Worm (Caenorhabditis elegans) whole organism, late embryonic: ENCODE measurements around the gene nsy-1.

Experiments used
- C08G9.2 ChIP-seq: sonication (generic microtip); optimal IDR thresholded peaks from 2 replicates; lab custom pipeline; 2016; ENCODE audit warnings: mild to moderate bottlenecking, missing genetic modification characterization, moderate library complexity, missing compliant biosample characterization
- C38D4.7 ChIP-seq: fragments of 200-800 bp; sonication (Bioruptor generic); optimal IDR thresholded peaks from 2 replicates; lab custom pipeline; 2018; ENCODE audit warnings: mild to moderate bottlenecking, missing genetic modification characterization, moderate library complexity, missing compliant biosample characterization
- F13H6.1 ChIP-seq: sonication (generic microtip); optimal IDR thresholded peaks from 2 replicates; lab custom pipeline; 2016; ENCODE audit warnings: missing genetic modification characterization, missing compliant biosample characterization
- K02D7.2 ChIP-seq: sonication (generic microtip); optimal IDR thresholded peaks from 2 replicates; lab custom pipeline; 2017; ENCODE audit warnings: mild to moderate bottlenecking, missing genetic modification characterization, missing compliant biosample characterization
- K09A11.1 ChIP-seq: sonication (generic microtip); optimal IDR thresholded peaks from 2 replicates; lab custom pipeline; 2017; ENCODE audit warnings: antibody characterized with exemption, mild to moderate bottlenecking, missing genetic modification characterization, missing compliant biosample characterization; ENCODE audit not compliant: insufficient read depth
- Y22D7AL.16 ChIP-seq: sonication (generic microtip); optimal IDR thresholded peaks from 2 replicates; lab custom pipeline; 2016; ENCODE audit warnings: missing genetic modification characterization, missing compliant biosample characterization
- ahr-1 ChIP-seq: sonication (generic microtip); optimal IDR thresholded peaks from 2 replicates; lab custom pipeline; 2016; ENCODE audit warnings: missing genetic modification characterization, missing compliant biosample characterization
- ama-1 ChIP-seq: fragments of 150-350 bp; optimal IDR thresholded peaks from 2 replicates; lab custom pipeline; 2014
- ceh-14 ChIP-seq: sonication (generic microtip); optimal IDR thresholded peaks from 2 replicates; lab custom pipeline; 2016; ENCODE audit warnings: missing genotype, missing genetic modification characterization, missing compliant biosample characterization
- ceh-2 ChIP-seq: sonication (generic microtip); optimal IDR thresholded peaks from 2 replicates; lab custom pipeline; 2016; ENCODE audit warnings: missing genotype, missing genetic modification characterization, missing compliant biosample characterization
- ceh-22 ChIP-seq: sonication (generic microtip); optimal IDR thresholded peaks from 2 replicates; lab custom pipeline; 2017; ENCODE audit warnings: missing biosample characterization, missing genetic modification characterization
- ceh-24 ChIP-seq: sonication (generic microtip); optimal IDR thresholded peaks from 2 replicates; lab custom pipeline; 2016; ENCODE audit warnings: mild to moderate bottlenecking, missing genetic modification characterization, missing compliant biosample characterization
- ceh-30 ChIP-seq: fragments of 150-350 bp; optimal IDR thresholded peaks from 2 replicates; lab custom pipeline; 2014; ENCODE audit warnings: missing biosample characterization, missing genetic modification characterization
- ceh-31 ChIP-seq: sonication (generic microtip); optimal IDR thresholded peaks from 2 replicates; lab custom pipeline; 2016; ENCODE audit warnings: missing genetic modification characterization, missing compliant biosample characterization
- ceh-34 ChIP-seq: sonication (generic microtip); optimal IDR thresholded peaks from 2 replicates; lab custom pipeline; 2016; ENCODE audit warnings: mild to moderate bottlenecking, missing genetic modification characterization, missing compliant biosample characterization
- ceh-45 ChIP-seq: fragments of 200-800 bp; sonication (Bioruptor generic); IDR thresholded peaks from 2 replicates; pipeline ENCODE4 v1.3.6; 2022; ENCODE audit warnings: missing genetic modification reagents, missing genetic modification characterization, missing compliant biosample characterization
- ceh-48 ChIP-seq: sonication (generic microtip); optimal IDR thresholded peaks from 2 replicates; lab custom pipeline; 2016; ENCODE audit warnings: missing genetic modification characterization, inconsistent platforms, missing compliant biosample characterization
- ceh-6 ChIP-seq: fragments of 200-800 bp; sonication (Bioruptor generic); optimal IDR thresholded peaks from 2 replicates; lab custom pipeline; 2018; ENCODE audit warnings: mild to moderate bottlenecking, missing genetic modification characterization, missing compliant biosample characterization
- che-1 ChIP-seq: sonication (generic microtip); optimal IDR thresholded peaks from 2 replicates; lab custom pipeline; 2016; ENCODE audit warnings: mild to moderate bottlenecking, missing genetic modification characterization, missing compliant biosample characterization
- dmd-4 ChIP-seq: sonication (generic microtip); optimal IDR thresholded peaks from 2 replicates; lab custom pipeline; 2016; ENCODE audit warnings: borderline replicate concordance, missing genetic modification characterization, missing compliant biosample characterization
- elt-4 ChIP-seq: sonication (generic microtip); optimal IDR thresholded peaks from 2 replicates; lab custom pipeline; 2016; ENCODE audit warnings: missing genetic modification characterization, missing compliant biosample characterization
- ets-4 ChIP-seq: sonication (generic microtip); optimal IDR thresholded peaks from 2 replicates; lab custom pipeline; 2016; ENCODE audit warnings: missing genetic modification characterization, missing compliant biosample characterization
- eyg-1 ChIP-seq: sonication (generic microtip); optimal IDR thresholded peaks from 2 replicates; lab custom pipeline; 2016; ENCODE audit warnings: missing genotype, missing genetic modification characterization, missing compliant biosample characterization
- fax-1 ChIP-seq: sonication (generic microtip); optimal IDR thresholded peaks from 2 replicates; lab custom pipeline; 2016; ENCODE audit warnings: missing genotype, missing genetic modification characterization, missing compliant biosample characterization
- fkh-10 ChIP-seq: fragments of 150-350 bp; optimal IDR thresholded peaks from 2 replicates; lab custom pipeline; 2014; ENCODE audit warnings: missing biosample characterization, missing genetic modification reagents, missing genetic modification characterization
- fkh-6 ChIP-seq: sonication (generic microtip); optimal IDR thresholded peaks from 2 replicates; lab custom pipeline; 2016; ENCODE audit warnings: missing genetic modification characterization, missing compliant biosample characterization
- gmeb-2 ChIP-seq: sonication (generic microtip); optimal IDR thresholded peaks from 2 replicates; lab custom pipeline; 2016; ENCODE audit warnings: missing genetic modification characterization, inconsistent platforms, missing compliant biosample characterization
- hlh-13 ChIP-seq: fragments of 200-800 bp; sonication (Bioruptor generic); optimal IDR thresholded peaks from 2 replicates; lab custom pipeline; 2018; ENCODE audit warnings: mild to moderate bottlenecking, missing genetic modification characterization, missing compliant biosample characterization
- hlh-6 ChIP-seq: sonication (generic microtip); optimal IDR thresholded peaks from 2 replicates; lab custom pipeline; 2016; ENCODE audit warnings: missing genotype, missing genetic modification characterization, missing compliant biosample characterization
- hlh-8 ChIP-seq: sonication (generic microtip); optimal IDR thresholded peaks from 2 replicates; lab custom pipeline; 2016; ENCODE audit warnings: missing genotype, missing genetic modification characterization, missing compliant biosample characterization
- lim-6 ChIP-seq: sonication (generic microtip); optimal IDR thresholded peaks from 2 replicates; lab custom pipeline; 2016; ENCODE audit warnings: missing genetic modification characterization, missing compliant biosample characterization
- lin-11 ChIP-seq: fragments of 200-800 bp; sonication (Bioruptor generic); optimal IDR thresholded peaks from 2 replicates; lab custom pipeline; 2018; ENCODE audit warnings: mild to moderate bottlenecking, missing genetic modification characterization, missing compliant biosample characterization
- mec-3 ChIP-seq: sonication (generic microtip); optimal IDR thresholded peaks from 2 replicates; lab custom pipeline; 2016; ENCODE audit warnings: borderline replicate concordance, missing genetic modification characterization, missing compliant biosample characterization
- nfya-1 ChIP-seq: sonication (generic microtip); optimal IDR thresholded peaks from 2 replicates; lab custom pipeline; 2017; ENCODE audit warnings: missing genetic modification characterization, mild to moderate bottlenecking, missing compliant biosample characterization, antibody characterized with exemption, moderate library complexity
- nhr-11 ChIP-seq: fragments of 150-350 bp; optimal IDR thresholded peaks from 2 replicates; lab custom pipeline; 2014; ENCODE audit warnings: missing biosample characterization, missing genetic modification characterization
- nhr-232 ChIP-seq: sonication (generic microtip); optimal IDR thresholded peaks from 2 replicates; lab custom pipeline; 2016; ENCODE audit warnings: missing genetic modification characterization, missing compliant biosample characterization
- npax-4 ChIP-seq: sonication (generic microtip); optimal IDR thresholded peaks from 2 replicates; lab custom pipeline; 2016; ENCODE audit warnings: missing genetic modification characterization, missing compliant biosample characterization
- odd-2 ChIP-seq: sonication (generic microtip); optimal IDR thresholded peaks from 2 replicates; lab custom pipeline; 2017; ENCODE audit warnings: antibody characterized with exemption, mild to moderate bottlenecking, missing genetic modification characterization, missing compliant biosample characterization
- pag-3 ChIP-seq: sonication (generic microtip); optimal IDR thresholded peaks from 2 replicates; lab custom pipeline; 2016; ENCODE audit warnings: missing compliant biosample characterization, missing genetic modification characterization, borderline replicate concordance
- pat-9 ChIP-seq: fragments of 200-800 bp; sonication (Bioruptor generic); optimal IDR thresholded peaks from 2 replicates; lab custom pipeline; 2018; ENCODE audit warnings: mild to moderate bottlenecking, missing genetic modification characterization, moderate library complexity, missing compliant biosample characterization
- pax-1 ChIP-seq: fragments of 150-350 bp; optimal IDR thresholded peaks from 2 replicates; lab custom pipeline; 2014; ENCODE audit warnings: missing biosample characterization, missing genetic modification characterization
- pros-1 ChIP-seq: fragments of 150-350 bp; optimal IDR thresholded peaks from 2 replicates; lab custom pipeline; 2014; ENCODE audit warnings: missing biosample characterization, missing genetic modification reagents, missing genetic modification characterization
- ref-2 ChIP-seq: sonication (generic microtip); optimal IDR thresholded peaks from 2 replicates; lab custom pipeline; 2016; ENCODE audit warnings: missing genetic modification characterization, missing compliant biosample characterization
- rnt-1 ChIP-seq: sonication (generic microtip); optimal IDR thresholded peaks from 2 replicates; lab custom pipeline; 2016; ENCODE audit warnings: missing genetic modification characterization, missing compliant biosample characterization
- sdc-2 ChIP-seq: sonication (generic microtip); optimal IDR thresholded peaks from 2 replicates; lab custom pipeline; 2016; ENCODE audit warnings: missing genotype, missing genetic modification characterization, missing compliant biosample characterization
- sox-2 ChIP-seq: fragments of 200-800 bp; sonication (Bioruptor generic); IDR thresholded peaks from 2 replicates; pipeline ENCODE4 v1.3.6; 2022; ENCODE audit warnings: missing genetic modification reagents, missing genetic modification characterization, missing compliant biosample characterization
- sox-4 ChIP-seq: sonication (generic microtip); optimal IDR thresholded peaks from 2 replicates; lab custom pipeline; 2017; ENCODE audit warnings: mild to moderate bottlenecking, missing genetic modification characterization, inconsistent platforms, missing compliant biosample characterization
- syd-9 ChIP-seq: sonication (generic microtip); optimal IDR thresholded peaks from 2 replicates; lab custom pipeline; 2016; ENCODE audit warnings: mild to moderate bottlenecking, missing genetic modification characterization, moderate library complexity, missing compliant biosample characterization
- tbx-7 ChIP-seq: sonication (generic microtip); optimal IDR thresholded peaks from 2 replicates; lab custom pipeline; 2016; ENCODE audit warnings: missing genotype, missing genetic modification characterization, missing compliant biosample characterization
- ttx-3 ChIP-seq: sonication (generic microtip); optimal IDR thresholded peaks from 2 replicates; lab custom pipeline; 2016; ENCODE audit warnings: missing genetic modification reagents, missing genetic modification characterization, missing compliant biosample characterization
- unc-3 ChIP-seq, 2 experiments: fragments of 200-800 bp in 1 of 2; sonication (Bioruptor generic) in 1 of 2; sonication (generic microtip) in 1 of 2; conservative IDR thresholded peaks in 1 of 2; optimal IDR thresholded peaks in 1 of 2; 2 replicates each; pipeline versions ENCODE4 v1.3.6 to Lab custom; 2016 to 2022; ENCODE audit warnings: missing compliant biosample characterization in 2 of 2, missing genetic modification characterization in 2 of 2, missing genetic modification reagents in 1 of 2
- unc-42 ChIP-seq: sonication (generic microtip); optimal IDR thresholded peaks from 2 replicates; lab custom pipeline; 2016; ENCODE audit warnings: missing genotype, missing genetic modification characterization, missing compliant biosample characterization
- unc-55 ChIP-seq: sonication (generic microtip); optimal IDR thresholded peaks from 2 replicates; lab custom pipeline; 2017; ENCODE audit warnings: missing biosample characterization, missing genetic modification reagents, missing genetic modification characterization
- zip-5 ChIP-seq: sonication (generic microtip); optimal IDR thresholded peaks from 2 replicates; lab custom pipeline; 2016; ENCODE audit warnings: missing genetic modification characterization, missing compliant biosample characterization

Gene nsy-1

ce11 chrII:5057315-5057714 is 34.8 kb downstream of the nsy-1 start:
- TF ChIP-seq ceh-34 (tag; lab: Kevin White, UChicago): no peak
- no peak for TF ChIP-seq ceh-30 (tag; lab: Kevin White, UChicago)
- TF ChIP-seq hlh-8 (tag; lab: Kevin White, UChicago): no peak
- no peak for TF ChIP-seq sox-2
- no peak for TF ChIP-seq unc-42 (tag; lab: Kevin White, UChicago)
- TF ChIP-seq ceh-6 (GFP tag; lab: Kevin White, UChicago): no peak
- TF ChIP-seq C38D4.7 (GFP tag; lab: Kevin White, UChicago): no peak
- no peak for TF ChIP-seq hlh-13 (GFP tag; lab: Kevin White, UChicago)
- TF ChIP-seq ceh-48 (tag; lab: Kevin White, UChicago): no peak
- TF ChIP-seq rnt-1 (tag; lab: Kevin White, UChicago): no peak
- no peak for TF ChIP-seq lim-6 (tag; lab: Kevin White, UChicago)
- no peak for TF ChIP-seq syd-9 (tag; lab: Kevin White, UChicago)
- TF ChIP-seq ref-2 (tag; lab: Kevin White, UChicago): no peak
- no peak for TF ChIP-seq ahr-1
- TF ChIP-seq unc-3 (GFP tag; conservative IDR thresholded peaks at IDR 0.05; lab: Robert Waterston, UW): no peak
- no peak for TF ChIP-seq unc-3 (tag; optimal IDR thresholded peaks at IDR 0.05; lab: Kevin White, UChicago)
- no peak for TF ChIP-seq pros-1 (tag; lab: Kevin White, UChicago)
- TF ChIP-seq K09A11.1 (tag; lab: Kevin White, UChicago): no peak
- TF ChIP-seq dmd-4 (tag; lab: Kevin White, UChicago): no peak
- TF ChIP-seq fkh-6 (tag; lab: Kevin White, UChicago): no peak
- TF ChIP-seq npax-4 (tag; lab: Kevin White, UChicago): no peak
- no peak for TF ChIP-seq F13H6.1 (tag; lab: Kevin White, UChicago)
- no peak for TF ChIP-seq eyg-1 (tag; lab: Kevin White, UChicago)
- TF ChIP-seq ceh-45 (GFP tag; lab: Robert Waterston, UW): no peak
- no peak for TF ChIP-seq ets-4
- TF ChIP-seq sox-4 (tag; lab: Kevin White, UChicago): peak; percentile 9
- no peak for TF ChIP-seq fkh-10 (GFP tag; lab: Kevin White, UChicago)
- no peak for TF ChIP-seq ceh-2 (tag; lab: Kevin White, UChicago)
- no peak for TF ChIP-seq elt-4
- TF ChIP-seq pat-9 (tag; lab: Kevin White, UChicago): no peak
- no peak for TF ChIP-seq ceh-22 (tag; lab: Kevin White, UChicago)
- peak; percentile 3 for TF ChIP-seq fax-1
- TF ChIP-seq nhr-232 (tag; lab: Kevin White, UChicago): peak; percentile 35
- TF ChIP-seq Y22D7AL.16: no peak
- no peak for TF ChIP-seq lin-11 (tag; lab: Kevin White, UChicago)
- TF ChIP-seq C08G9.2 (tag; lab: Kevin White, UChicago): no peak
- TF ChIP-seq ama-1 (lab: Kevin White, UChicago): no peak
- TF ChIP-seq ttx-3 (tag; lab: Kevin White, UChicago): peak; percentile 12
- TF ChIP-seq sdc-2 (tag; lab: Kevin White, UChicago): no peak
- TF ChIP-seq ceh-31 (tag; lab: Kevin White, UChicago): no peak
- TF ChIP-seq ceh-14 (tag; lab: Kevin White, UChicago): no peak
- TF ChIP-seq ceh-24: no peak
- TF ChIP-seq K02D7.2: no peak
- no peak for TF ChIP-seq pax-1 (tag; lab: Kevin White, UChicago)
- TF ChIP-seq unc-55 (GFP tag; lab: Kevin White, UChicago): no peak
- peak; percentile 33 for TF ChIP-seq hlh-6 (tag; lab: Kevin White, UChicago)
- no peak for TF ChIP-seq zip-5
- no peak for TF ChIP-seq tbx-7 (tag; lab: Kevin White, UChicago)
- TF ChIP-seq odd-2: no peak
- no peak for TF ChIP-seq gmeb-2
- no peak for TF ChIP-seq pag-3
- TF ChIP-seq che-1 (tag; lab: Kevin White, UChicago): peak; percentile 46
- TF ChIP-seq nhr-11: no peak
- no peak for TF ChIP-seq nfya-1 (tag; lab: Kevin White, UChicago)
- TF ChIP-seq mec-3 (tag; lab: Kevin White, UChicago): no peak
